Fruit fly (Drosophila melanogaster) whole organism, embryonic: ENCODE results near the gene CG32137.

ENCODE experiments used
- BEAF-32 ChIP-seq: fragments of 200-800 bp; sonication (Bioruptor generic); optimal IDR thresholded peaks from 3 replicates; lab custom pipeline; 2017; ENCODE audit warnings: missing biosample characterization, missing genetic modification characterization, mild to moderate bottlenecking, moderate library complexity, missing genetic modification reagents
- BtbVII ChIP-seq: fragments of 200-800 bp; sonication (Bioruptor generic); optimal IDR thresholded peaks from 3 replicates; lab custom pipeline; 2017; ENCODE audit warnings: missing biosample characterization, mild to moderate bottlenecking, missing genetic modification characterization
- CG11247 ChIP-seq: fragments of 200-800 bp; sonication (Bioruptor generic); IDR thresholded peaks from 2 replicates; pipeline ENCODE4 v1.3.6; 2022; ENCODE audit warnings: missing biosample characterization, missing genetic modification characterization
- CG13424 ChIP-seq: fragments of 200-800 bp; sonication (Bioruptor generic); optimal IDR thresholded peaks from 2 replicates; lab custom pipeline; 2019; ENCODE audit warnings: missing biosample characterization, mild to moderate bottlenecking, missing genetic modification characterization, moderate library complexity
- CG14860 ChIP-seq: fragments of 200-800 bp; sonication (Bioruptor generic); IDR thresholded peaks from 3 replicates; pipeline ENCODE4 v1.3.6; 2022; ENCODE audit warnings: missing biosample characterization, missing genetic modification characterization; ENCODE audit not compliant: partially characterized antibody
- CG15011 ChIP-seq: fragments of 200-800 bp; sonication (Bioruptor generic); optimal IDR thresholded peaks from 3 replicates; lab custom pipeline; 2018; ENCODE audit warnings: missing biosample characterization, mild to moderate bottlenecking, missing genetic modification characterization
- CG15479 ChIP-seq: fragments of 200-800 bp; sonication (Bioruptor generic); optimal IDR thresholded peaks from 3 replicates; lab custom pipeline; 2019; ENCODE audit warnings: missing biosample characterization, mild to moderate bottlenecking, missing genetic modification characterization, moderate library complexity
- CG15601 ChIP-seq: fragments of 200-800 bp; sonication (Bioruptor generic); optimal IDR thresholded peaks from 3 replicates; lab custom pipeline; 2019; ENCODE audit warnings: missing biosample characterization, mild to moderate bottlenecking, missing genetic modification characterization, moderate library complexity
- CG16779 ChIP-seq: fragments of 200-800 bp; sonication (Bioruptor generic); IDR thresholded peaks from 2 replicates; pipeline ENCODE4 v1.3.6; 2022; ENCODE audit warnings: missing biosample characterization, missing genetic modification characterization
- CG16813 ChIP-seq: fragments of 200-800 bp; sonication (Bioruptor generic); IDR thresholded peaks from 3 replicates; pipeline ENCODE4 v1.3.6; 2022; ENCODE audit warnings: missing biosample characterization, missing genetic modification characterization; ENCODE audit not compliant: partially characterized antibody
- CG2129 ChIP-seq: fragments of 200-800 bp; sonication (Bioruptor generic); IDR thresholded peaks from 2 replicates; pipeline ENCODE4 v1.3.6; 2022; ENCODE audit warnings: missing biosample characterization, missing genetic modification characterization; ENCODE audit not compliant: partially characterized antibody
- CG32532 ChIP-seq: fragments of 200-800 bp; sonication (Bioruptor generic); IDR thresholded peaks from 2 replicates; pipeline ENCODE4 v1.3.6; 2022; ENCODE audit warnings: missing biosample characterization, missing genetic modification characterization
- CG33557 ChIP-seq: fragments of 200-800 bp; sonication (Bioruptor generic); optimal IDR thresholded peaks from 2 replicates; lab custom pipeline; 2019; ENCODE audit warnings: missing biosample characterization, mild to moderate bottlenecking, missing genetic modification characterization, moderate library complexity
- CG6272 ChIP-seq: fragments of 200-800 bp; sonication (Bioruptor generic); IDR thresholded peaks from 2 replicates; pipeline ENCODE4 v1.3.6; 2022; ENCODE audit warnings: missing biosample characterization, missing genetic modification characterization
- CG6689 ChIP-seq: fragments of 200-800 bp; sonication (Bioruptor generic); IDR thresholded peaks from 2 replicates; pipeline ENCODE4 v1.3.6; 2022; ENCODE audit warnings: missing biosample characterization, missing genetic modification characterization
- CG7556 ChIP-seq: fragments of 200-800 bp; sonication (Bioruptor generic); optimal IDR thresholded peaks from 2 replicates; lab custom pipeline; 2017; ENCODE audit warnings: missing biosample characterization, mild to moderate bottlenecking, missing genetic modification characterization
- CG8924 ChIP-seq: fragments of 200-800 bp; optimal IDR thresholded peaks from 3 replicates; lab custom pipeline; 2019; ENCODE audit warnings: missing biosample characterization, mild to moderate bottlenecking, missing genetic modification characterization, moderate library complexity
- CG9437 ChIP-seq: fragments of 200-800 bp; sonication (Bioruptor generic); optimal IDR thresholded peaks from 2 replicates; lab custom pipeline; 2018; ENCODE audit warnings: missing biosample characterization, mild to moderate bottlenecking, missing genetic modification characterization
- Camta ChIP-seq: fragments of 200-800 bp; sonication (Bioruptor generic); optimal IDR thresholded peaks from 2 replicates; lab custom pipeline; 2016; ENCODE audit warnings: missing biosample characterization, missing genetic modification characterization
- CoRest ChIP-seq: fragments of 200-800 bp; sonication (Bioruptor generic); optimal IDR thresholded peaks from 3 replicates; lab custom pipeline; 2018; ENCODE audit warnings: missing biosample characterization, mild to moderate bottlenecking, missing genetic modification characterization, moderate library complexity
- Dad ChIP-seq: fragments of 200-800 bp; sonication (Bioruptor generic); optimal IDR thresholded peaks from 3 replicates; lab custom pipeline; 2016; ENCODE audit warnings: missing biosample characterization, missing genetic modification characterization
- Dll ChIP-seq: fragments of 200-800 bp; sonication (Bioruptor generic); IDR thresholded peaks from 4 replicates; pipeline ENCODE4 v1.3.6; 2022; ENCODE audit warnings: missing biosample characterization, missing genetic modification characterization; ENCODE audit not compliant: partially characterized antibody
- Fer3 ChIP-seq: fragments of 200-800 bp; sonication (Bioruptor generic); optimal IDR thresholded peaks from 2 replicates; lab custom pipeline; 2018; ENCODE audit warnings: missing biosample characterization, mild to moderate bottlenecking, missing genetic modification characterization, moderate library complexity
- HLH4C ChIP-seq: fragments of 200-800 bp; sonication (Bioruptor generic); IDR thresholded peaks from 3 replicates; pipeline ENCODE4 v1.3.6; 2022; ENCODE audit warnings: missing biosample characterization, missing genetic modification characterization; ENCODE audit not compliant: partially characterized antibody
- Hand ChIP-seq: fragments of 200-800 bp; sonication (Bioruptor generic); optimal IDR thresholded peaks from 2 replicates; lab custom pipeline; 2017; ENCODE audit warnings: mild to moderate bottlenecking, missing biosample characterization, missing genetic modification reagents, missing genetic modification characterization
- Hsf ChIP-seq: fragments of 200-800 bp; sonication (Bioruptor generic); optimal IDR thresholded peaks from 3 replicates; lab custom pipeline; 2016; ENCODE audit warnings: missing biosample characterization, missing genetic modification characterization
- Lpt ChIP-seq: fragments of >200 bp; optimal IDR thresholded peaks from 2 replicates; lab custom pipeline; 2018; ENCODE audit warnings: missing biosample characterization, missing genetic modification characterization
- Pdp1 ChIP-seq, 2 experiments: fragments of 200-800 bp; sonication (Bioruptor generic); optimal IDR thresholded peaks; 3 replicates each; lab custom pipeline; 2016; ENCODE audit warnings: missing biosample characterization in 2 of 2, missing genetic modification characterization in 2 of 2, mild to moderate bottlenecking in 1 of 2, moderate library complexity in 1 of 2
- Spps ChIP-seq: fragments of 200-800 bp; sonication (Bioruptor generic); optimal IDR thresholded peaks from 2 replicates; lab custom pipeline; 2018; ENCODE audit warnings: missing biosample characterization, mild to moderate bottlenecking, missing genetic modification characterization
- TFAM ChIP-seq: fragments of 200-800 bp; sonication (Bioruptor generic); optimal IDR thresholded peaks from 2 replicates; lab custom pipeline; 2017; ENCODE audit warnings: missing biosample characterization, missing genetic modification characterization, inconsistent platforms
- ap ChIP-seq: fragments of 200-800 bp; sonication (Bioruptor generic); IDR thresholded peaks from 2 replicates; pipeline ENCODE4 v1.3.6; 2022; ENCODE audit warnings: missing biosample characterization, missing genetic modification characterization
- dati ChIP-seq: fragments of 200-800 bp; sonication (Bioruptor generic); IDR thresholded peaks from 2 replicates; pipeline ENCODE4 v1.3.6; 2022; ENCODE audit warnings: missing biosample characterization, missing genetic modification characterization
- esg ChIP-seq: fragments of 200-800 bp; sonication (Bioruptor generic); conservative IDR thresholded peaks from 2 replicates; pipeline ENCODE4 v1.3.6; 2022; ENCODE audit warnings: missing biosample characterization, missing genetic modification characterization
- inv ChIP-seq: fragments of 200-800 bp; sonication (Bioruptor generic); IDR thresholded peaks from 2 replicates; pipeline ENCODE4 v1.3.6; 2022; ENCODE audit warnings: missing biosample characterization, missing genetic modification characterization; ENCODE audit not compliant: partially characterized antibody
- jing ChIP-seq: fragments of 200-800 bp; sonication (Bioruptor generic); optimal IDR thresholded peaks from 2 replicates; lab custom pipeline; 2018; ENCODE audit warnings: missing biosample characterization, mild to moderate bottlenecking, missing genetic modification characterization
- kah ChIP-seq: fragments of 200-800 bp; sonication (Bioruptor generic); optimal IDR thresholded peaks from 2 replicates; lab custom pipeline; 2018; ENCODE audit warnings: missing biosample characterization, mild to moderate bottlenecking, missing genetic modification characterization
- lbe ChIP-seq: fragments of 200-800 bp; sonication (Bioruptor generic); optimal IDR thresholded peaks from 2 replicates; lab custom pipeline; 2016; ENCODE audit warnings: missing biosample characterization, mild to moderate bottlenecking, missing genetic modification characterization
- nom ChIP-seq: fragments of 200-800 bp; sonication (Bioruptor generic); optimal IDR thresholded peaks from 2 replicates; lab custom pipeline; 2017; ENCODE audit warnings: missing biosample characterization, missing genetic modification characterization, mild to moderate bottlenecking, moderate library complexity, missing genetic modification reagents
- oc ChIP-seq: fragments of 200-800 bp; sonication (Bioruptor generic); optimal IDR thresholded peaks from 2 replicates; lab custom pipeline; 2018; ENCODE audit warnings: missing biosample characterization, mild to moderate bottlenecking, missing genetic modification characterization, moderate library complexity
- pum ChIP-seq: fragments of 200-800 bp; sonication (Bioruptor generic); optimal IDR thresholded peaks from 2 replicates; lab custom pipeline; 2016; ENCODE audit warnings: missing biosample characterization, missing genetic modification characterization
- pzg ChIP-seq: fragments of 200-800 bp; sonication (Bioruptor generic); optimal IDR thresholded peaks from 3 replicates; lab custom pipeline; 2018; ENCODE audit warnings: missing biosample characterization, mild to moderate bottlenecking, missing genetic modification characterization, moderate library complexity
- repo ChIP-seq: fragments of 200-800 bp; sonication (Bioruptor generic); optimal IDR thresholded peaks from 2 replicates; lab custom pipeline; 2016; ENCODE audit warnings: missing biosample characterization, missing genetic modification characterization
- slou ChIP-seq: fragments of 200-800 bp; sonication (Bioruptor generic); optimal IDR thresholded peaks from 3 replicates; lab custom pipeline; 2016; ENCODE audit warnings: missing biosample characterization, missing genetic modification characterization
- sr ChIP-seq: fragments of 200-800 bp; sonication (Bioruptor generic); IDR thresholded peaks from 3 replicates; pipeline ENCODE4 v1.3.6; 2022; ENCODE audit warnings: missing biosample characterization, missing genetic modification characterization
- unc-4 ChIP-seq: fragments of 200-800 bp; sonication (Bioruptor generic); IDR thresholded peaks from 2 replicates; pipeline ENCODE4 v1.3.6; 2022; ENCODE audit warnings: missing biosample characterization, missing genetic modification characterization; ENCODE audit not compliant: partially characterized antibody
- zfh1 ChIP-seq: fragments of 200-800 bp; sonication (Bioruptor generic); IDR thresholded peaks from 3 replicates; pipeline ENCODE4 v1.3.6; 2022; ENCODE audit warnings: missing biosample characterization, missing genetic modification characterization

Gene CG32137

DNA sequence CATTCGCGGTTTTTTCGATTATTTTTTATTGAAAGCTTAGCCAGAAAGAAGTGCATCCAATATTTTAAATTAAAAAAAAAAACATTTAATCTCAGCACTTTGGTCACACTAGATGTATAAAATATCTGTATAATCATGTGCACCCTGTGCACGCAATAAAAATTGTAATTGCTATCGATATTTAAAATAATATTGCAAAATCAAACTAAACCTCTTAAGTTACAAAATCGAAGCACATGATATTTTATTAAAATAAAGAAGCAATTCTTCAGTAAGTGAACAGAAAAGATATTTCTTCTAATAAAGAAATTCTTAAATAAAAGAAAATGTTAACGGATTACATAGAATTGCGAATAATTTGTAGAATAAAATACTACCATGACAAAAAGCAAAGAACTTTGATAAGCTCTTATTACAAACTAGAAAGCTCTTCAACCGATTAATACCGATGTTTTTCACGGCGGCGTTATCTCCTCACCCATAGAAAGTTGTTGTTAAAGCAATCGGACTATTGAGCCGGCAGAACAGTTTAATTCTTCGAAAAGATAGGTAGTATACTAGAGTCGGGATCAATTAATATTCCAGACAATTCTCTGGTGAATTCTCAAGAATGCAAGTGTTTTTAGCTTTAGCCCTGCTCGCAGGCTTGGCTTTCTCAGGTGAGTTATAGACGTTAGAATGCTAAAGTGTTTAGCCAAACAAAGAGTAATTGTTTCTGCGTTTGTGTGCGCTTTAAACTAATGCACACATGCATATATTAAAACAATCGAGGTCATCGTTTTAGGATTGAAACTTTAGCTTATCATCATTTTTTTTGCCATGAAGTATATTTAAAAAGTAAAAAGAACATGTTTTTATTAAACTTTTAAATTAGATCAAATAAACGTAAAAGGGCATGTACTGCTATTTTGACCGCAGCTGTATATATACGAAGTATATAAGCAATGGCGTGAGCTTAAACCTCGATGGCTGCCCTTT lies 55.0 kb downstream of the CG32137 start, which contains the start of gene CtsK1 (continued):
- no peak for TF ChIP-seq CG7556
- peak; percentile 51; the same call in 1 of the 2 replicates for TF ChIP-seq CG11247 (GFP tag; lab: Robert Waterston, UW)
- TF ChIP-seq HLH4C, result peak; percentile 53; the same call in 1 of the 3 replicates
- no peak for TF ChIP-seq slou (GFP tag; lab: Kevin White, UChicago)
- TF ChIP-seq CG9437, result no peak
- no peak for TF ChIP-seq CG15479 (GFP tag; lab: Kevin White, UChicago)
- peak; percentile 90 for TF ChIP-seq Dll (GFP tag; lab: Robert Waterston, UW)
- peak; percentile 5 for TF ChIP-seq Fer3 (tag; lab: Kevin White, UChicago)
- TF ChIP-seq sr (GFP tag; lab: Robert Waterston, UW), result no peak
- TF ChIP-seq kah (GFP tag; lab: Kevin White, UChicago), result no peak
- peak; percentile 77 for TF ChIP-seq unc-4 (GFP tag; lab: Robert Waterston, UW)
- no peak for TF ChIP-seq repo (GFP tag; lab: Kevin White, UChicago)
- TF ChIP-seq TFAM (GFP tag; lab: Kevin White, UChicago), result no peak
- TF ChIP-seq CG15011, result no peak
- TF ChIP-seq CG8924 (tag; lab: Kevin White, UChicago), result no peak
- peak; percentile 30 for TF ChIP-seq CG13424
- no peak for TF ChIP-seq Camta (GFP tag; lab: Kevin White, UChicago)
- TF ChIP-seq dati (GFP tag; lab: Robert Waterston, UW), result 0 out of 2 replicates have a peak, but pooled peaks have one; percentile 4
- peak; percentile 77 for TF ChIP-seq BEAF-32 (GFP tag; lab: Kevin White, UChicago)
- TF ChIP-seq CG14860 (GFP tag; lab: Robert Waterston, UW), result peak; percentile 40; the same call in 2 of the 3 replicates
- peak; percentile 14 for TF ChIP-seq Hsf (GFP tag; lab: Kevin White, UChicago)
- no peak for TF ChIP-seq CG6272 (GFP tag; lab: Robert Waterston, UW)
- peak; percentile 48 for TF ChIP-seq CG16813 (GFP tag; lab: Robert Waterston, UW)
- no peak for TF ChIP-seq jing
- TF ChIP-seq BtbVII, result no peak
- no peak for TF ChIP-seq Lpt (GFP tag; lab: Kevin White, UChicago)
- TF ChIP-seq oc (tag; lab: Kevin White, UChicago), result no peak
- no peak for TF ChIP-seq CG16779 (GFP tag; lab: Robert Waterston, UW)
- no peak for TF ChIP-seq pum (GFP tag; lab: Kevin White, UChicago)
- TF ChIP-seq nom (GFP tag; lab: Kevin White, UChicago), result peak; percentile 54
- peak; percentile 40 for TF ChIP-seq pzg
- peak; percentile 59; the same call in 1 of the 3 replicates for TF ChIP-seq zfh1 (GFP tag; lab: Robert Waterston, UW)
- no peak for TF ChIP-seq Spps (tag; lab: Kevin White, UChicago)
- TF ChIP-seq esg (GFP tag; lab: Robert Waterston, UW), result 0 out of 2 replicates have a peak, but pooled peaks have one; percentile 17
- TF ChIP-seq CG2129 (GFP tag; lab: Robert Waterston, UW), result 0 out of 2 replicates have a peak, but pooled peaks have one; percentile 12
- peak; percentile 47 for TF ChIP-seq CG6689 (GFP tag; lab: Robert Waterston, UW)
- TF ChIP-seq CG32532 (GFP tag; lab: Robert Waterston, UW), result peak; percentile 51; the same call in 1 of the 2 replicates
- TF ChIP-seq lbe (GFP tag; lab: Kevin White, UChicago), result peak; percentile 23
- TF ChIP-seq CG33557 (GFP tag; lab: Kevin White, UChicago), result no peak
- no peak for TF ChIP-seq Dad
- no peak for TF ChIP-seq ap (GFP tag; lab: Robert Waterston, UW)
- peak in 1 of 2 experiments; percentile 3 for TF ChIP-seq Pdp1 (GFP tag; optimal IDR thresholded peaks at IDR 0.05; lab: Kevin White, UChicago)
- TF ChIP-seq CG15601 (tag; lab: Kevin White, UChicago), result peak; percentile 23
- no peak for TF ChIP-seq Hand (GFP tag; lab: Kevin White, UChicago)
- TF ChIP-seq CoRest, result peak; percentile 9
- peak; percentile 67 for TF ChIP-seq inv (GFP tag; lab: Robert Waterston, UW)
